Worm (Caenorhabditis elegans) whole organism, L4 larva: ENCODE results near the gene C02B8.12.
A peak's percentile ranks its signal among the peaks of the same experiment; 100 is the strongest.

Experiments used
- D1046.2 ChIP-seq: fragments of 200-800 bp; sonication (Bioruptor generic); IDR thresholded peaks from 2 replicates; pipeline ENCODE4 v1.3.6; 2022; ENCODE audit warnings: missing genetic modification characterization, missing compliant biosample characterization
- Y105C5A.15 ChIP-seq: fragments of 200-800 bp; sonication (Bioruptor generic); IDR thresholded peaks from 2 replicates; pipeline ENCODE4 v1.3.6; 2022; ENCODE audit warnings: missing genetic modification characterization, missing compliant biosample characterization
- Y48G9A.11 ChIP-seq: fragments of 200-800 bp; sonication (Bioruptor generic); IDR thresholded peaks from 2 replicates; pipeline ENCODE4 v1.3.6; 2022; ENCODE audit warnings: missing genetic modification reagents, missing genetic modification characterization, missing compliant biosample characterization
- ZK337.2 ChIP-seq: fragments of 200-800 bp; sonication (Bioruptor generic); IDR thresholded peaks from 2 replicates; pipeline ENCODE4 v1.3.6; 2022; ENCODE audit warnings: missing genetic modification reagents, missing genetic modification characterization, missing compliant biosample characterization
- aha-1 ChIP-seq: fragments of 150-350 bp; peaks from one replicate; lab custom pipeline; 2014; ENCODE audit warnings: missing biosample characterization, missing genetic modification characterization
- ama-1 ChIP-seq: fragments of 150-350 bp; optimal IDR thresholded peaks from 2 replicates; lab custom pipeline; 2014; ENCODE audit warnings: inconsistent platforms, mixed read lengths
- ceh-20 ChIP-seq: fragments of 200-800 bp; sonication (Bioruptor generic); IDR thresholded peaks from 2 replicates; pipeline ENCODE4 v1.3.6; 2022; ENCODE audit warnings: missing genetic modification reagents, missing genetic modification characterization, missing compliant biosample characterization
- ceh-82 ChIP-seq: sonication (generic microtip); optimal IDR thresholded peaks from 2 replicates; lab custom pipeline; 2017; ENCODE audit warnings: missing biosample characterization, missing genetic modification characterization
- daf-8 ChIP-seq: fragments of 200-800 bp; sonication (Bioruptor generic); IDR thresholded peaks from 2 replicates; pipeline ENCODE4 v1.3.6; 2022; ENCODE audit warnings: missing genetic modification characterization, missing compliant biosample characterization
- dmd-6 ChIP-seq: fragments of 200-800 bp; sonication (Bioruptor generic); IDR thresholded peaks from 2 replicates; pipeline ENCODE4 v1.3.6; 2022; ENCODE audit warnings: missing genetic modification reagents, missing genetic modification characterization, missing compliant biosample characterization
- duxl-1 ChIP-seq: sonication (generic microtip); optimal IDR thresholded peaks from 2 replicates; lab custom pipeline; 2016; ENCODE audit warnings: mild to moderate bottlenecking, missing genetic modification characterization, moderate library complexity, missing compliant biosample characterization; ENCODE audit not compliant: poor library complexity
- dve-1 ChIP-seq: sonication (generic microtip); optimal IDR thresholded peaks from 2 replicates; lab custom pipeline; 2017; ENCODE audit warnings: antibody characterized with exemption, mild to moderate bottlenecking, missing genetic modification characterization, missing compliant biosample characterization; ENCODE audit not compliant: insufficient read depth
- gei-8 ChIP-seq: fragments of 200-800 bp; sonication (Bioruptor generic); optimal IDR thresholded peaks from 2 replicates; lab custom pipeline; 2018; ENCODE audit warnings: mild to moderate bottlenecking, missing genetic modification characterization, missing compliant biosample characterization
- hlh-11 ChIP-seq: fragments of 200-800 bp; sonication (Bioruptor generic); optimal IDR thresholded peaks from 2 replicates; lab custom pipeline; 2018; ENCODE audit warnings: mild to moderate bottlenecking, missing genetic modification characterization, missing compliant biosample characterization
- hlh-30 ChIP-seq: sonication (generic microtip); optimal IDR thresholded peaks from 2 replicates; lab custom pipeline; 2017; ENCODE audit warnings: antibody characterized with exemption, mild to moderate bottlenecking, missing genetic modification characterization, missing compliant biosample characterization; ENCODE audit not compliant: insufficient read depth
- hmg-1.1 ChIP-seq: fragments of 200-800 bp; sonication (Bioruptor generic); IDR thresholded peaks from 2 replicates; pipeline ENCODE4 v1.3.6; 2022; ENCODE audit warnings: missing genetic modification reagents, missing genetic modification characterization, missing compliant biosample characterization
- lim-7 ChIP-seq: fragments of 200-800 bp; sonication (Bioruptor generic); IDR thresholded peaks from 2 replicates; pipeline ENCODE4 v1.3.6; 2022; ENCODE audit warnings: missing genetic modification characterization, missing compliant biosample characterization
- lin-39 ChIP-seq: fragments of 150-350 bp; optimal IDR thresholded peaks from 2 replicates; lab custom pipeline; 2014; ENCODE audit warnings: missing biosample characterization, missing genetic modification reagents, missing genetic modification characterization
- lsy-2 ChIP-seq, 2 experiments: fragments of 150-350 bp in 1 of 2; sonication (generic microtip) in 1 of 2; optimal IDR thresholded peaks; 2 replicates each; lab custom pipeline; 2014 to 2017; ENCODE audit warnings: missing biosample characterization in 2 of 2, missing genetic modification characterization in 2 of 2
- madf-9 ChIP-seq: fragments of 200-800 bp; sonication (Bioruptor generic); conservative IDR thresholded peaks from 2 replicates; pipeline ENCODE4 v1.3.6; 2022; ENCODE audit warnings: missing genetic modification reagents, missing genetic modification characterization, missing compliant biosample characterization
- mep-1 ChIP-seq: fragments of 150-350 bp; sonication (generic microtip); optimal IDR thresholded peaks from 3 replicates; lab custom pipeline; 2014; ENCODE audit warnings: missing biosample characterization, missing genetic modification characterization
- mes-2 ChIP-seq: sonication (generic microtip); optimal IDR thresholded peaks from 2 replicates; lab custom pipeline; 2016; ENCODE audit warnings: missing genotype, mild to moderate bottlenecking, missing genetic modification characterization, missing compliant biosample characterization; ENCODE audit not compliant: poor library complexity, severe bottlenecking
- nhr-102 ChIP-seq: sonication (generic microtip); optimal IDR thresholded peaks from 2 replicates; lab custom pipeline; 2016; ENCODE audit warnings: mild to moderate bottlenecking, missing genetic modification characterization, moderate library complexity, missing compliant biosample characterization
- nhr-6 ChIP-seq: fragments of 150-350 bp; optimal IDR thresholded peaks from 2 replicates; lab custom pipeline; 2014; ENCODE audit warnings: missing biosample characterization, missing genetic modification characterization
- rbr-2 ChIP-seq: sonication (generic microtip); optimal IDR thresholded peaks from 2 replicates; lab custom pipeline; 2016; ENCODE audit warnings: missing genotype, missing genetic modification characterization, missing compliant biosample characterization
- set-16 ChIP-seq: fragments of 200-800 bp; sonication (Bioruptor generic); IDR thresholded peaks from 2 replicates; pipeline ENCODE4 v1.3.6; 2022; ENCODE audit warnings: missing genetic modification reagents, missing genetic modification characterization, missing compliant biosample characterization
- tra-1 ChIP-seq: fragments of 200-800 bp; sonication (Bioruptor generic); IDR thresholded peaks from 2 replicates; pipeline ENCODE4 v1.3.6; 2022; ENCODE audit warnings: missing genetic modification reagents, missing genetic modification characterization, missing compliant biosample characterization
- unc-39 ChIP-seq: sonication (generic microtip); optimal IDR thresholded peaks from 2 replicates; lab custom pipeline; 2017; ENCODE audit warnings: missing biosample characterization, missing genetic modification characterization
- unc-62 ChIP-seq, 3 experiments: fragments of 150-350 bp in 1 of 3; sonication (generic microtip); optimal IDR thresholded peaks in 2 of 3; peaks in 1 of 3; 1 replicate in 1 of 3; 2 replicates in 2 of 3; lab custom pipeline; 2014 to 2017; ENCODE audit warnings: missing biosample characterization in 3 of 3, missing genetic modification characterization in 3 of 3, missing genetic modification reagents in 3 of 3, missing genotype in 1 of 3
- zfp-2 ChIP-seq: sonication (generic microtip); optimal IDR thresholded peaks from 2 replicates; lab custom pipeline; 2016; ENCODE audit warnings: mild to moderate bottlenecking, missing genetic modification characterization, missing compliant biosample characterization
- ztf-11 ChIP-seq: fragments of 150-350 bp; optimal IDR thresholded peaks from 2 replicates; lab custom pipeline; 2014; ENCODE audit warnings: missing biosample characterization, missing genetic modification characterization

The C02B8.12 gene

DNA sequence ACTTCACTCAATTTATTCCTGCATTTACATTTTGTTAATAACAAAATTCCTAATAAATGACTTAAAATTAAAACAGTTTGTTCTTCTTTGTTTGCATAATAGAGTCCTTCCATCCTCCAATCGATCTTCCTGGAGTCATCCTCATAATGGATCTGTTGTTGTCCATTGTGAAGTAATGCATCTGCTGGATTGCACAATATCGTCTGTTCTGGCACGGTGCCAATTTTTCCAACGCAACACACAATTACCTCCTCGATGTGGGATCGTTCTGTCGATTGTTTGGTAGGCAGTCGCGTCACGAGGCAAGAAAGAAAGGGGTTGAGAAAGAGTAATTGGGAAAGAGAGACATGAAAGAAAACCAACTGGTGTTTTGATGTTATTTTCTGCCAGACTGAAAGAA lies 36.8 kb upstream of the C02B8.12 start (continued):
- no peak for TF ChIP-seq D1046.2

DNA sequence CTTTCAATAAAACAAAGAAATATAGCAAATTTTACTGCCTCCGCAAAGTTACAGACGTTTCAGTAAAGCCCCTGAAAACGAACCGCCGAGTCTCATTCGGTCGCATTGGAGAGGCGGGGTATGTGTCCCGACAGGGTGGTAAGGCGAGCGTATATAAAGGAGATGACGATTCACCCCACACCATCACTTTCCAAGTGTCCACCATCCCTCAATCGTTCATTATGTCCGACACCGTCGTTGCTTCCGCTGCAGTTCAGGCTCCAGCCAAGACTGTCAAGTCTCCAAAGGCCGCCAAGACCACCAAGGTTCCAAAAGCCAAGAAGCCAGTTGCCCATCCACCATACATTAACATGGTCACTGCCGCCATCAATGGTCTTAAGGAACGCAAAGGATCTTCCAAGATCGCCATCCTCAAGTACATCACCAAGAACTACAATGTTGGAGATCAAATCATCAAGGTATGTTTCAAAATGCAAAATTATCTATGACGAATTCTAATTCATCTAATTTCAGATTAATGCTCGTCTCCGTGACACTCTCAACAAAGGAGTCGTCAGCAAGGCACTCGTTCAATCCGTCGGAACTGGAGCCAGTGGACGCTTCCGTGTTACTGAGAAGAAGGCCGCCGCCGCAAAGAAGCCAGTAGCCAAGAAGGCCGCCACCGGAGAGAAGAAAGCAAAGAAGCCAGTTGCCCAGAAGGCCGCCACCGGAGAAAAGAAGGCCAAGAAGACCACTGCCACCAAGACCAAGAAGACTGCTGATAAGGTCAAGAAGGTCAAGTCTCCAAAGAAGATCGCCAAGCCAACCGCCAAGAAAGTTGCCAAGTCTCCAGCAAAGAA lies 36.0 kb upstream of the C02B8.12 start, which contains the start of gene hil-3:
hil-3 (plus strand) TSS at position 195 of the 839 bp plus-strand sequence.
- peak; percentile 53 for TF ChIP-seq mep-1 (tag; lab: Kevin White, UChicago)
- no peak for TF ChIP-seq zfp-2
- TF ChIP-seq Y48G9A.11 (GFP tag; lab: Robert Waterston, UW) = no peak
- TF ChIP-seq ceh-20 (GFP tag; lab: Robert Waterston, UW) = no peak
- TF ChIP-seq unc-39 (tag; lab: Kevin White, UChicago) = no peak
- no peak for TF ChIP-seq dmd-6
- peak; percentile 37 for TF ChIP-seq dve-1 (tag; lab: Kevin White, UChicago)
- TF ChIP-seq unc-62 (GFP tag; optimal IDR thresholded peaks at IDR 0.05 in 1 of 2; lab: Kevin White, UChicago) = peak in 1 of 2 experiments; percentile 88
- TF ChIP-seq unc-62 (tag; optimal IDR thresholded peaks at IDR 0.05; lab: Kevin White, UChicago) = no peak
- TF ChIP-seq mes-2 (tag; lab: Kevin White, UChicago) = peak; percentile 51
- TF ChIP-seq set-16 (GFP tag; lab: Robert Waterston, UW) = peak; percentile 74
- peak; percentile 1 for TF ChIP-seq nhr-102 (tag; lab: Kevin White, UChicago)
- peak; percentile 30; the same call in 1 of the 2 replicates for TF ChIP-seq hmg-1.1 (GFP tag; lab: Robert Waterston, UW)
- TF ChIP-seq daf-8 (GFP tag; lab: Robert Waterston, UW) = no peak
- peak; percentile 4 for TF ChIP-seq nhr-6 (tag; lab: Kevin White, UChicago)
- peak; percentile 91 for TF ChIP-seq aha-1
- TF ChIP-seq lsy-2 (tag; optimal IDR thresholded peaks at IDR 0.05; lab: Kevin White, UChicago) = peak in 1 of 2 experiments; percentile 25
- TF ChIP-seq ceh-82 (tag; lab: Kevin White, UChicago) = no peak
- TF ChIP-seq tra-1 (GFP tag; lab: Robert Waterston, UW) = 0 out of 2 replicates have a peak, but pooled peaks have one; percentile 36
- no peak for TF ChIP-seq lin-39
- TF ChIP-seq D1046.2 = no peak
- peak; percentile 44 for TF ChIP-seq rbr-2 (tag; lab: Kevin White, UChicago)
- peak; percentile 57 for TF ChIP-seq ama-1 (lab: Kevin White, UChicago)

DNA sequence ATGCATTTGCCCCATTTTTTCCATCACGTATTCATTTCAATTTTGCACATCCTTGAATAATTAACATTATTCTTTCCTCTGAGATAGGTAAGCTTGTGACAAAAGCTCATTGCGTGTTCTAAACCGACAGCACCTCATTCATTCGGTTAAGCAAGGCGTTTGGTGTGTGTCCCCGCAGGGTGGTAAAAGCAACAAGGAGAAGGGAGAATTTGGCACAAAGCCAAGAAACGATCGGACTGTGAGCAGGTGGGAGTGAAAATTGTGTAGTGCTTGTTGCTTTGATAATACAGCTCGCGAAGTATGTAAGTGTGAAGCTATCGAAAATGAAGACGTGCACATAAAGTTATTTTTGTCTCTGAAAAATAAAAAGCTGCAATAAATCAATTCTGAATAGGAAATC lies 34.0 kb upstream of the C02B8.12 start:
- TF ChIP-seq hlh-11 (tag; lab: Kevin White, UChicago) (peak; percentile 55), ZK337.2 (GFP tag; lab: Robert Waterston, UW) (no peak), nhr-102 (tag; lab: Kevin White, UChicago) (peak; percentile 24), ztf-11 (tag; lab: Kevin White, UChicago) (no peak), gei-8 (GFP tag; lab: Kevin White, UChicago) (no peak), mes-2 (tag; lab: Kevin White, UChicago) (peak; percentile 61), tra-1 (GFP tag; lab: Robert Waterston, UW) (no peak), hlh-30 (tag; lab: Kevin White, UChicago) (peak; percentile 38), duxl-1 (tag; lab: Kevin White, UChicago) (no peak), aha-1 (peak; percentile 94), Y105C5A.15 (GFP tag; lab: Robert Waterston, UW) (no peak), rbr-2 (tag; lab: Kevin White, UChicago) (peak; percentile 53), lsy-2 (tag; optimal IDR thresholded peaks at IDR 0.05; lab: Kevin White, UChicago) (peak; percentile 20 to 57), mep-1 (tag; lab: Kevin White, UChicago) (peak; percentile 74), dmd-6 (peak; percentile 27; the same call in 1 of the 2 replicates), hmg-1.1 (GFP tag; lab: Robert Waterston, UW) (peak; percentile 13; the same call in 1 of the 2 replicates), lim-7 (GFP tag; lab: Robert Waterston, UW) (no peak), dve-1 (tag; lab: Kevin White, UChicago) (peak; percentile 83), madf-9 (0 out of 2 replicates have a peak, but pooled peaks have one; percentile 21), unc-62 (GFP tag; optimal IDR thresholded peaks at IDR 0.05 in 1 of 2; lab: Kevin White, UChicago) (peak in 1 of 2 experiments; percentile 51), unc-62 (tag; optimal IDR thresholded peaks at IDR 0.05; lab: Kevin White, UChicago) (no peak)
